Fruit fly (Drosophila melanogaster) whole organism, embryonic: Measurements from ENCODE around the gene Myo31DF.

Experiments
- Ada2b ChIP-seq: fragments of 200-800 bp; sonication (Bioruptor generic); IDR thresholded peaks from 2 replicates; pipeline ENCODE4 v1.3.6; 2022; ENCODE audit warnings: missing biosample characterization, missing genetic modification characterization
- BEAF-32 ChIP-seq: fragments of 200-800 bp; sonication (Bioruptor generic); optimal IDR thresholded peaks from 3 replicates; lab custom pipeline; 2017; ENCODE audit warnings: missing biosample characterization, missing genetic modification characterization, mild to moderate bottlenecking, moderate library complexity, missing genetic modification reagents
- Bgb ChIP-seq: fragments of 200-800 bp; sonication (Bioruptor generic); IDR thresholded peaks from 2 replicates; pipeline ENCODE4 v1.3.6; 2022; ENCODE audit warnings: missing biosample characterization, missing genetic modification characterization; ENCODE audit not compliant: partially characterized antibody
- CG10462 ChIP-seq: fragments of 200-800 bp; sonication (Bioruptor generic); optimal IDR thresholded peaks from 2 replicates; lab custom pipeline; 2016; ENCODE audit warnings: missing biosample characterization, missing genetic modification characterization
- CG10543 ChIP-seq: fragments of 200-800 bp; sonication (Bioruptor generic); optimal IDR thresholded peaks from 3 replicates; lab custom pipeline; 2017; ENCODE audit warnings: missing biosample characterization, mild to moderate bottlenecking, missing genetic modification characterization, moderate library complexity
- CG10979 ChIP-seq: fragments of 200-800 bp; sonication (Bioruptor generic); optimal IDR thresholded peaks from 2 replicates; lab custom pipeline; 2018; ENCODE audit warnings: missing biosample characterization, mild to moderate bottlenecking, missing genetic modification characterization, moderate library complexity
- CG12155 ChIP-seq: fragments of 200-800 bp; sonication (Bioruptor generic); optimal IDR thresholded peaks from 3 replicates; lab custom pipeline; 2016; ENCODE audit warnings: missing biosample characterization, missing genetic modification characterization
- CG13123 ChIP-seq: fragments of 200-800 bp; sonication (Bioruptor generic); optimal IDR thresholded peaks from 2 replicates; lab custom pipeline; 2016; ENCODE audit warnings: missing biosample characterization, missing genetic modification characterization
- CG14014 ChIP-seq: fragments of 200-800 bp; sonication (Bioruptor generic); IDR thresholded peaks from 2 replicates; pipeline ENCODE4 v1.3.6; 2022; ENCODE audit warnings: missing biosample characterization, missing genetic modification characterization
- CG15479 ChIP-seq: fragments of 200-800 bp; sonication (Bioruptor generic); optimal IDR thresholded peaks from 3 replicates; lab custom pipeline; 2019; ENCODE audit warnings: missing biosample characterization, mild to moderate bottlenecking, missing genetic modification characterization, moderate library complexity
- CG15696 ChIP-seq: fragments of 200-800 bp; sonication (Bioruptor generic); optimal IDR thresholded peaks from 2 replicates; lab custom pipeline; 2019; ENCODE audit warnings: missing biosample characterization, mild to moderate bottlenecking, missing genetic modification characterization, moderate library complexity
- CG16813 ChIP-seq: fragments of 200-800 bp; sonication (Bioruptor generic); IDR thresholded peaks from 3 replicates; pipeline ENCODE4 v1.3.6; 2022; ENCODE audit warnings: missing biosample characterization, missing genetic modification characterization; ENCODE audit not compliant: partially characterized antibody
- CG17186 ChIP-seq: fragments of 200-800 bp; sonication (Bioruptor generic); optimal IDR thresholded peaks from 3 replicates; lab custom pipeline; 2017; ENCODE audit warnings: missing biosample characterization, missing genetic modification reagents, missing genetic modification characterization
- CG17829 ChIP-seq: fragments of 200-800 bp; optimal IDR thresholded peaks from 2 replicates; lab custom pipeline; 2019; ENCODE audit warnings: missing biosample characterization, mild to moderate bottlenecking, missing genetic modification characterization, moderate library complexity
- CG2116 ChIP-seq: fragments of 200-800 bp; sonication (Bioruptor generic); optimal IDR thresholded peaks from 3 replicates; lab custom pipeline; 2018; ENCODE audit warnings: missing biosample characterization, mild to moderate bottlenecking, missing genetic modification characterization
- CG30403 ChIP-seq: fragments of 200-800 bp; sonication (Bioruptor generic); optimal IDR thresholded peaks from 3 replicates; lab custom pipeline; 2016; ENCODE audit warnings: missing biosample characterization, missing genetic modification characterization
- CG31365 ChIP-seq: fragments of 200-800 bp; sonication (Bioruptor generic); optimal IDR thresholded peaks from 2 replicates; lab custom pipeline; 2018; ENCODE audit warnings: missing biosample characterization, mild to moderate bottlenecking, missing genetic modification characterization
- CG34422 ChIP-seq: fragments of 200-800 bp; sonication (Bioruptor generic); IDR thresholded peaks from 3 replicates; pipeline ENCODE4 v1.3.6; 2022; ENCODE audit warnings: missing biosample characterization, missing genetic modification characterization
- CG5180 ChIP-seq: fragments of 200-800 bp; sonication (Bioruptor generic); optimal IDR thresholded peaks from 3 replicates; lab custom pipeline; 2017; ENCODE audit warnings: missing biosample characterization, missing genetic modification characterization, mild to moderate bottlenecking, moderate library complexity, missing genetic modification reagents
- CG6765 ChIP-seq: fragments of 200-800 bp; sonication (Bioruptor generic); optimal IDR thresholded peaks from 3 replicates; lab custom pipeline; 2017; ENCODE audit warnings: missing biosample characterization, mild to moderate bottlenecking, missing genetic modification characterization
- CG6791 ChIP-seq: fragments of 200-800 bp; sonication (Bioruptor generic); IDR thresholded peaks from 3 replicates; pipeline ENCODE4 v1.3.6; 2022; ENCODE audit warnings: missing biosample characterization, missing genetic modification characterization; ENCODE audit not compliant: partially characterized antibody
- Camta ChIP-seq: fragments of 200-800 bp; sonication (Bioruptor generic); optimal IDR thresholded peaks from 2 replicates; lab custom pipeline; 2016; ENCODE audit warnings: missing biosample characterization, missing genetic modification characterization
- D19A ChIP-seq: fragments of 200-800 bp; optimal IDR thresholded peaks from 3 replicates; lab custom pipeline; 2019; ENCODE audit warnings: missing biosample characterization, mild to moderate bottlenecking, missing genetic modification characterization, moderate library complexity
- Fer1 ChIP-seq: fragments of 200-800 bp; sonication (Bioruptor generic); optimal IDR thresholded peaks from 2 replicates; lab custom pipeline; 2017; ENCODE audit warnings: missing biosample characterization, mild to moderate bottlenecking, missing genetic modification characterization
- Fer2 ChIP-seq: fragments of 200-800 bp; sonication (Bioruptor generic); optimal IDR thresholded peaks from 2 replicates; lab custom pipeline; 2018; ENCODE audit warnings: missing biosample characterization, mild to moderate bottlenecking, missing genetic modification characterization, moderate library complexity
- H15 ChIP-seq: fragments of 200-800 bp; sonication (Bioruptor generic); IDR thresholded peaks from 3 replicates; pipeline ENCODE4 v1.3.6; 2022; ENCODE audit warnings: missing biosample characterization, missing genetic modification characterization
- HLHmδ ChIP-seq: fragments of 200-800 bp; sonication (Bioruptor generic); optimal IDR thresholded peaks from 2 replicates; lab custom pipeline; 2018; ENCODE audit warnings: missing biosample characterization, mild to moderate bottlenecking, missing genetic modification characterization, moderate library complexity
- Lhr ChIP-seq: fragments of 200-800 bp; sonication (Bioruptor generic); optimal IDR thresholded peaks from 3 replicates; lab custom pipeline; 2017; ENCODE audit warnings: mild to moderate bottlenecking, missing biosample characterization, missing genetic modification reagents, missing genetic modification characterization
- Ravus ChIP-seq: fragments of 200-800 bp; sonication (Bioruptor generic); IDR thresholded peaks from 2 replicates; pipeline ENCODE4 v1.3.6; 2022; ENCODE audit warnings: missing biosample characterization, missing genetic modification characterization
- Side ChIP-seq: fragments of 200-800 bp; sonication (Bioruptor generic); optimal IDR thresholded peaks from 2 replicates; lab custom pipeline; 2016; ENCODE audit warnings: missing biosample characterization, missing genetic modification characterization
- Sry-δ ChIP-seq: fragments of 200-800 bp; sonication (Bioruptor generic); optimal IDR thresholded peaks from 2 replicates; lab custom pipeline; 2016; ENCODE audit warnings: missing biosample characterization, missing genetic modification characterization
- Xbp1 ChIP-seq: fragments of 200-800 bp; sonication (Bioruptor generic); optimal IDR thresholded peaks from 3 replicates; lab custom pipeline; 2016; ENCODE audit warnings: missing biosample characterization, mild to moderate bottlenecking, missing genetic modification characterization
- Xrp1 ChIP-seq: fragments of 200-800 bp; sonication (Bioruptor generic); IDR thresholded peaks from 2 replicates; pipeline ENCODE4 v1.3.6; 2022; ENCODE audit warnings: missing biosample characterization, missing genetic modification characterization
- ac ChIP-seq: fragments of 200-800 bp; sonication (Bioruptor generic); optimal IDR thresholded peaks from 3 replicates; lab custom pipeline; 2017; ENCODE audit warnings: missing biosample characterization, mild to moderate bottlenecking, missing genetic modification characterization
- chinmo ChIP-seq: fragments of 200-800 bp; sonication (Bioruptor generic); IDR thresholded peaks from 4 replicates; pipeline ENCODE4 v1.3.6; 2022; ENCODE audit warnings: missing biosample characterization, missing genetic modification characterization; ENCODE audit not compliant: partially characterized antibody
- dati ChIP-seq: fragments of 200-800 bp; sonication (Bioruptor generic); IDR thresholded peaks from 2 replicates; pipeline ENCODE4 v1.3.6; 2022; ENCODE audit warnings: missing biosample characterization, missing genetic modification characterization
- dimm ChIP-seq: fragments of 200-800 bp; sonication (Bioruptor generic); IDR thresholded peaks from 2 replicates; pipeline ENCODE4 v1.3.6; 2022; ENCODE audit warnings: missing biosample characterization, missing genetic modification characterization
- dpn ChIP-seq, 2 experiments: fragments of 200-800 bp; sonication (Bioruptor generic); optimal IDR thresholded peaks; 3 replicates each; lab custom pipeline; 2016; ENCODE audit warnings: missing biosample characterization in 2 of 2, missing genetic modification characterization in 2 of 2
- esg ChIP-seq: fragments of 200-800 bp; sonication (Bioruptor generic); conservative IDR thresholded peaks from 2 replicates; pipeline ENCODE4 v1.3.6; 2022; ENCODE audit warnings: missing biosample characterization, missing genetic modification characterization
- grau ChIP-seq: fragments of 200-800 bp; optimal IDR thresholded peaks from 3 replicates; lab custom pipeline; 2019; ENCODE audit warnings: missing biosample characterization, mild to moderate bottlenecking, missing genetic modification characterization, moderate library complexity
- kni ChIP-seq: fragments of 200-800 bp; sonication (Bioruptor generic); optimal IDR thresholded peaks from 3 replicates; lab custom pipeline; 2017; ENCODE audit warnings: mild to moderate bottlenecking, missing biosample characterization, missing genetic modification reagents, missing genetic modification characterization
- knrl ChIP-seq: fragments of 200-800 bp; sonication (Bioruptor generic); IDR thresholded peaks from 3 replicates; pipeline ENCODE4 v1.3.6; 2022; ENCODE audit warnings: missing biosample characterization, missing genetic modification characterization; ENCODE audit not compliant: partially characterized antibody
- otp ChIP-seq: fragments of 200-800 bp; sonication (Bioruptor generic); IDR thresholded peaks from 3 replicates; pipeline ENCODE4, ENCODE4 v1.3.6; 2022; ENCODE audit warnings: missing biosample characterization, missing genetic modification characterization
- peb ChIP-seq: fragments of 200-800 bp; sonication (Bioruptor generic); IDR thresholded peaks from 2 replicates; pipeline ENCODE4 v1.3.6; 2022; ENCODE audit warnings: missing biosample characterization, missing genetic modification characterization
- ranshi ChIP-seq: fragments of 200-800 bp; sonication (Bioruptor generic); IDR thresholded peaks from 2 replicates; pipeline ENCODE4 v1.3.6; 2022; ENCODE audit warnings: missing biosample characterization, missing genetic modification characterization
- row ChIP-seq: fragments of 200-800 bp; sonication (Bioruptor generic); IDR thresholded peaks from 3 replicates; pipeline ENCODE4 v1.3.6; 2022; ENCODE audit warnings: missing biosample characterization, missing genetic modification characterization
- sens-2 ChIP-seq: fragments of 200-800 bp; sonication (Bioruptor generic); IDR thresholded peaks from 2 replicates; pipeline ENCODE4 v1.3.6; 2022; ENCODE audit warnings: missing biosample characterization, missing genetic modification characterization
- sna ChIP-seq: fragments of 200-800 bp; sonication (Bioruptor generic); IDR thresholded peaks from 2 replicates; pipeline ENCODE4 v1.3.6; 2022; ENCODE audit warnings: missing biosample characterization, missing genetic modification characterization; ENCODE audit not compliant: partially characterized antibody
- so ChIP-seq: fragments of 200-800 bp; sonication (Bioruptor generic); IDR thresholded peaks from 3 replicates; pipeline ENCODE4 v1.3.6; 2022; ENCODE audit warnings: missing biosample characterization, missing genetic modification characterization

Gene Myo31DF

dm6 chr2L:10488484-10489223, 17.9 kb downstream of the Myo31DF start, which contains the start of the genes Cog4 and CG6144 (continued):
- TF ChIP-seq row (peak; percentile 84), CG15479 (GFP tag; lab: Kevin White, UChicago) (no peak), Fer2 (no peak), ac (GFP tag; lab: Kevin White, UChicago) (no peak), esg (GFP tag; lab: Robert Waterston, UW) (0 out of 2 replicates have a peak, but pooled peaks have one; percentile 7), Xbp1 (GFP tag; lab: Kevin White, UChicago) (peak; percentile 37), dati (GFP tag; lab: Robert Waterston, UW) (no peak), ranshi (GFP tag; lab: Robert Waterston, UW) (peak; percentile 82; the same call in 1 of the 2 replicates), Bgb (peak; percentile 72), Ada2b (peak; percentile 43; the same call in 1 of the 2 replicates), CG17186 (GFP tag; lab: Kevin White, UChicago) (no peak), CG17829 (tag; lab: Kevin White, UChicago) (peak; percentile 27), HLHmδ (GFP tag; lab: Kevin White, UChicago) (no peak), so (no peak), CG30403 (GFP tag; lab: Kevin White, UChicago) (peak; percentile 44), peb (no peak), Camta (no peak), CG15696 (tag; lab: Kevin White, UChicago) (no peak), kni (GFP tag; lab: Kevin White, UChicago) (no peak), Sry-δ (GFP tag; lab: Kevin White, UChicago) (peak; percentile 87), Lhr (GFP tag; lab: Kevin White, UChicago) (no peak), Fer1 (no peak), CG6765 (GFP tag; lab: Kevin White, UChicago) (no peak), CG6791 (GFP tag; lab: Robert Waterston, UW) (peak; percentile 77), CG14014 (GFP tag; lab: Robert Waterston, UW) (peak; percentile 72), CG5180 (GFP tag; lab: Kevin White, UChicago) (no peak), otp (GFP tag; lab: Robert Waterston, UW) (0 out of 3 replicates have a peak, but pooled peaks have one; percentile 8), CG12155 (GFP tag; lab: Kevin White, UChicago) (no peak), CG13123 (no peak), CG10462 (GFP tag; lab: Kevin White, UChicago) (no peak), dpn (GFP tag; optimal IDR thresholded peaks at IDR 0.05; lab: Kevin White, UChicago) (peak; percentile 4 to 6), CG31365 (tag; lab: Kevin White, UChicago) (no peak), CG2116 (GFP tag; lab: Kevin White, UChicago) (peak; percentile 79), D19A (tag; lab: Kevin White, UChicago) (no peak), CG10979 (peak; percentile 14), knrl (GFP tag; lab: Robert Waterston, UW) (peak; percentile 77), Ravus (no peak), CG16813 (GFP tag; lab: Robert Waterston, UW) (peak; percentile 71), sna (GFP tag; lab: Robert Waterston, UW) (peak; percentile 84), sens-2 (GFP tag; lab: Robert Waterston, UW) (no peak), CG10543 (no peak), H15 (no peak), BEAF-32 (GFP tag; lab: Kevin White, UChicago) (peak; percentile 78), Xrp1 (GFP tag; lab: Robert Waterston, UW) (peak; percentile 53; the same call in 1 of the 2 replicates), dimm (GFP tag; lab: Robert Waterston, UW) (no peak), Side (GFP tag; lab: Kevin White, UChicago) (peak; percentile 33), chinmo (GFP tag; lab: Robert Waterston, UW) (0 out of 4 replicates have a peak, but pooled peaks have one; percentile 73), CG34422 (GFP tag; lab: Robert Waterston, UW) (peak; percentile 55; the same call in 1 of the 3 replicates), grau (tag; lab: Kevin White, UChicago) (no peak)
